Fruit fly (Drosophila melanogaster) whole organism, prepupa: ENCODE results near the gene CG12470.
A peak's percentile ranks its signal among the peaks of the same experiment; 100 is the strongest.

Experiments
- Blimp-1 ChIP-seq: fragments of 200-800 bp; sonication (Bioruptor generic); optimal IDR thresholded peaks from 3 replicates; lab custom pipeline; 2017; ENCODE audit warnings: missing biosample characterization, missing genetic modification characterization, mild to moderate bottlenecking, moderate library complexity, missing genetic modification reagents
- CG10669 ChIP-seq: fragments of 200-800 bp; sonication (Bioruptor generic); optimal IDR thresholded peaks from 3 replicates; lab custom pipeline; 2018; ENCODE audit warnings: missing biosample characterization, mild to moderate bottlenecking, missing genetic modification characterization, moderate library complexity
- CG11762 ChIP-seq: fragments of 200-800 bp; sonication (Bioruptor generic); optimal IDR thresholded peaks from 3 replicates; lab custom pipeline; 2016; ENCODE audit warnings: missing biosample characterization, missing genetic modification characterization; ENCODE audit not compliant: insufficient read depth
- CG15336 ChIP-seq: fragments of 200-800 bp; sonication (Bioruptor generic); IDR thresholded peaks from 2 replicates; pipeline ENCODE4 v1.3.6; 2022; ENCODE audit warnings: missing biosample characterization, missing genetic modification characterization
- CG1621 ChIP-seq: fragments of 200-800 bp; sonication (Bioruptor generic); optimal IDR thresholded peaks from 3 replicates; lab custom pipeline; 2018; ENCODE audit warnings: missing biosample characterization, mild to moderate bottlenecking, missing genetic modification characterization
- CG16779 ChIP-seq: fragments of 200-800 bp; sonication (Bioruptor generic); optimal IDR thresholded peaks from 3 replicates; lab custom pipeline; 2017; ENCODE audit warnings: missing biosample characterization, mild to moderate bottlenecking, missing genetic modification characterization
- CG3032 ChIP-seq: fragments of 200-800 bp; optimal IDR thresholded peaks from 2 replicates; lab custom pipeline; 2019; ENCODE audit warnings: missing biosample characterization, mild to moderate bottlenecking, missing genetic modification characterization, moderate library complexity
- CG31627 ChIP-seq: fragments of 200-800 bp; sonication (Bioruptor generic); optimal IDR thresholded peaks from 3 replicates; lab custom pipeline; 2016; ENCODE audit warnings: missing biosample characterization, missing genetic modification characterization
- CG34406 ChIP-seq: fragments of 200-800 bp; sonication (Bioruptor generic); optimal IDR thresholded peaks from 3 replicates; lab custom pipeline; 2016; ENCODE audit warnings: missing biosample characterization, missing genetic modification characterization
- CG4318 ChIP-seq: fragments of 200-800 bp; sonication (Bioruptor generic); optimal IDR thresholded peaks from 3 replicates; lab custom pipeline; 2017; ENCODE audit warnings: missing biosample characterization, mild to moderate bottlenecking, missing genetic modification characterization
- CG6163 ChIP-seq: fragments of 200-800 bp; sonication (Bioruptor generic); IDR thresholded peaks from 3 replicates; pipeline ENCODE4 v1.3.6; 2022; ENCODE audit warnings: missing biosample characterization, missing genetic modification characterization
- CG6276 ChIP-seq: fragments of 200-800 bp; sonication (Bioruptor generic); optimal IDR thresholded peaks from 2 replicates; lab custom pipeline; 2017; ENCODE audit warnings: missing biosample characterization, mild to moderate bottlenecking, missing genetic modification characterization
- CG6792 ChIP-seq: fragments of 200-800 bp; sonication (Bioruptor generic); optimal IDR thresholded peaks from 3 replicates; lab custom pipeline; 2016; ENCODE audit warnings: missing biosample characterization, missing genetic modification characterization
- CG6808 ChIP-seq: fragments of 200-800 bp; sonication (Bioruptor generic); optimal IDR thresholded peaks from 3 replicates; lab custom pipeline; 2017; ENCODE audit warnings: missing biosample characterization, missing genetic modification characterization, mild to moderate bottlenecking, moderate library complexity, missing genetic modification reagents
- CG6854 ChIP-seq: fragments of 200-800 bp; sonication (Bioruptor generic); optimal IDR thresholded peaks from 2 replicates; lab custom pipeline; 2017; ENCODE audit warnings: missing biosample characterization, mild to moderate bottlenecking, missing genetic modification characterization
- CG7368 ChIP-seq: fragments of 200-800 bp; sonication (Bioruptor generic); optimal IDR thresholded peaks from 3 replicates; lab custom pipeline; 2016; ENCODE audit warnings: missing biosample characterization, missing genetic modification characterization
- CG8119 ChIP-seq: fragments of 200-800 bp; sonication (Bioruptor generic); IDR thresholded peaks from 3 replicates; pipeline ENCODE4 v1.3.6; 2022; ENCODE audit warnings: missing biosample characterization, missing genetic modification characterization
- CG8319 ChIP-seq: fragments of 200-800 bp; sonication (Bioruptor generic); optimal IDR thresholded peaks from 3 replicates; lab custom pipeline; 2016; ENCODE audit warnings: missing biosample characterization, missing genetic modification characterization
- CG9139 ChIP-seq: fragments of 200-800 bp; sonication (Bioruptor generic); optimal IDR thresholded peaks from 3 replicates; lab custom pipeline; 2017; ENCODE audit warnings: missing biosample characterization, mild to moderate bottlenecking, missing genetic modification characterization
- Eip78C ChIP-seq: fragments of 200-800 bp; sonication (Bioruptor generic); peaks from one replicate; lab custom pipeline; 2016; ENCODE audit warnings: missing biosample characterization, missing genetic modification characterization
- Eip93F ChIP-seq: fragments of 200-800 bp; sonication (Bioruptor generic); optimal IDR thresholded peaks from 2 replicates; lab custom pipeline; 2016; ENCODE audit warnings: missing biosample characterization, mild to moderate bottlenecking, missing genetic modification characterization
- Ets21C ChIP-seq: fragments of 200-800 bp; sonication (Bioruptor generic); optimal IDR thresholded peaks from 3 replicates; lab custom pipeline; 2016; ENCODE audit warnings: missing biosample characterization, missing genetic modification characterization
- Ets96B ChIP-seq: fragments of 200-800 bp; optimal IDR thresholded peaks from 2 replicates; lab custom pipeline; 2019; ENCODE audit warnings: missing biosample characterization, mild to moderate bottlenecking, missing genetic modification characterization, moderate library complexity
- Hr39 ChIP-seq: fragments of 200-800 bp; sonication (Bioruptor generic); optimal IDR thresholded peaks from 2 replicates; lab custom pipeline; 2016; ENCODE audit warnings: missing biosample characterization, missing genetic modification characterization
- Hr4 ChIP-seq: fragments of 200-800 bp; sonication (Bioruptor generic); optimal IDR thresholded peaks from 3 replicates; lab custom pipeline; 2016; ENCODE audit warnings: missing biosample characterization, missing genetic modification characterization
- Lpt ChIP-seq: fragments of 200-800 bp; sonication (Bioruptor generic); optimal IDR thresholded peaks from 3 replicates; lab custom pipeline; 2016; ENCODE audit warnings: missing biosample characterization, missing genetic modification characterization
- OdsH ChIP-seq: fragments of 200-800 bp; sonication (Bioruptor generic); optimal IDR thresholded peaks from 3 replicates; lab custom pipeline; 2016; ENCODE audit warnings: missing biosample characterization, missing genetic modification characterization
- Smox ChIP-seq: fragments of 200-800 bp; sonication (Bioruptor generic); optimal IDR thresholded peaks from 3 replicates; lab custom pipeline; 2016; ENCODE audit warnings: missing biosample characterization, missing genetic modification characterization
- Sox15 ChIP-seq: fragments of 200-800 bp; sonication (Bioruptor generic); optimal IDR thresholded peaks from 3 replicates; lab custom pipeline; 2016; ENCODE audit warnings: missing biosample characterization, missing genetic modification characterization
- achi ChIP-seq: fragments of 200-800 bp; sonication (Bioruptor generic); optimal IDR thresholded peaks from 3 replicates; lab custom pipeline; 2016; ENCODE audit warnings: missing biosample characterization, missing genetic modification characterization
- dac ChIP-seq: fragments of 200-800 bp; sonication (Bioruptor generic); optimal IDR thresholded peaks from 2 replicates; lab custom pipeline; 2017; ENCODE audit warnings: missing biosample characterization, mild to moderate bottlenecking, missing genetic modification characterization
- fd59A ChIP-seq: fragments of 200-800 bp; sonication (Bioruptor generic); optimal IDR thresholded peaks from 2 replicates; lab custom pipeline; 2017; ENCODE audit warnings: missing biosample characterization, mild to moderate bottlenecking, missing genetic modification characterization, missing genetic modification reagents
- fd85E ChIP-seq: fragments of 200-800 bp; sonication (Bioruptor generic); optimal IDR thresholded peaks from 3 replicates; lab custom pipeline; 2016; ENCODE audit warnings: missing biosample characterization, missing genetic modification characterization
- fkh ChIP-seq: fragments of 200-800 bp; sonication (Bioruptor generic); optimal IDR thresholded peaks from 3 replicates; lab custom pipeline; 2017; ENCODE audit warnings: missing biosample characterization, mild to moderate bottlenecking, missing genetic modification characterization, moderate library complexity
- lz ChIP-seq: fragments of 200-800 bp; sonication (Bioruptor generic); optimal IDR thresholded peaks from 3 replicates; lab custom pipeline; 2016; ENCODE audit warnings: missing biosample characterization, missing genetic modification characterization
- net ChIP-seq: fragments of 200-800 bp; sonication (Bioruptor generic); optimal IDR thresholded peaks from 3 replicates; lab custom pipeline; 2016; ENCODE audit warnings: missing biosample characterization, missing genetic modification characterization
- pdm3 ChIP-seq: fragments of 200-800 bp; sonication (Bioruptor generic); optimal IDR thresholded peaks from 3 replicates; lab custom pipeline; 2016; ENCODE audit warnings: missing biosample characterization, missing genetic modification characterization
- salr ChIP-seq, 2 experiments: fragments of 200-800 bp; sonication (Bioruptor generic); optimal IDR thresholded peaks; 3 replicates each; lab custom pipeline; 2016 to 2018; ENCODE audit warnings: missing biosample characterization in 2 of 2, missing genetic modification characterization in 2 of 2, mild to moderate bottlenecking in 1 of 2
- spab ChIP-seq: fragments of 200-800 bp; sonication (Bioruptor generic); optimal IDR thresholded peaks from 2 replicates; lab custom pipeline; 2017; ENCODE audit warnings: missing biosample characterization, mild to moderate bottlenecking, missing genetic modification characterization, missing genetic modification reagents
- ss ChIP-seq, 2 experiments: fragments of 200-800 bp; sonication (Bioruptor generic); optimal IDR thresholded peaks; 2 replicates in 1 of 2; 3 replicates in 1 of 2; lab custom pipeline; 2017 to 2018; ENCODE audit warnings: mild to moderate bottlenecking in 2 of 2, missing biosample characterization in 2 of 2, missing genetic modification characterization in 2 of 2, moderate library complexity in 1 of 2
- svp ChIP-seq: fragments of 200-800 bp; sonication (Bioruptor generic); peaks from one replicate; lab custom pipeline; 2016; ENCODE audit warnings: missing biosample characterization, missing genetic modification characterization
- topi ChIP-seq: fragments of 200-800 bp; sonication (Bioruptor generic); optimal IDR thresholded peaks from 3 replicates; lab custom pipeline; 2016; ENCODE audit warnings: missing biosample characterization, missing genetic modification characterization
- vri ChIP-seq: fragments of 200-800 bp; sonication (Bioruptor generic); optimal IDR thresholded peaks from 3 replicates; lab custom pipeline; 2016; ENCODE audit warnings: missing biosample characterization, mild to moderate bottlenecking, missing genetic modification characterization

Gene CG12470

dm6 chrX:263728-264344 lies 43.6 kb upstream of the CG12470 start, which contains the start of gene CG13377 (continued):
- TF ChIP-seq Lpt (GFP tag; lab: Kevin White, UChicago) (peak; percentile 23), net (GFP tag; lab: Kevin White, UChicago) (peak; percentile 23), CG8119 (GFP tag; lab: Robert Waterston, UW) (peak; percentile 64; the same call in 2 of the 3 replicates), CG6854 (GFP tag; lab: Kevin White, UChicago) (no peak), CG6792 (GFP tag; lab: Kevin White, UChicago) (no peak), CG34406 (GFP tag; lab: Kevin White, UChicago) (no peak), CG3032 (peak; percentile 25), Eip93F (GFP tag; lab: Kevin White, UChicago) (no peak), CG1621 (tag; lab: Kevin White, UChicago) (no peak), CG11762 (GFP tag; lab: Kevin White, UChicago) (no peak), CG31627 (GFP tag; lab: Kevin White, UChicago) (peak; percentile 23), Ets21C (GFP tag; lab: Kevin White, UChicago) (no peak), Hr4 (GFP tag; lab: Kevin White, UChicago) (peak; percentile 32), fkh (no peak), spab (GFP tag; lab: Kevin White, UChicago) (no peak), CG15336 (GFP tag; lab: Robert Waterston, UW) (peak; percentile 37), CG6808 (GFP tag; lab: Kevin White, UChicago) (peak; percentile 19), ss (GFP tag; optimal IDR thresholded peaks at IDR 0.05; lab: Kevin White, UChicago) (peak in 1 of 2 experiments; percentile 17), CG16779 (tag; lab: Kevin White, UChicago) (no peak), pdm3 (peak; percentile 33), CG4318 (GFP tag; lab: Kevin White, UChicago) (peak; percentile 4), achi (peak; percentile 51)

DNA sequence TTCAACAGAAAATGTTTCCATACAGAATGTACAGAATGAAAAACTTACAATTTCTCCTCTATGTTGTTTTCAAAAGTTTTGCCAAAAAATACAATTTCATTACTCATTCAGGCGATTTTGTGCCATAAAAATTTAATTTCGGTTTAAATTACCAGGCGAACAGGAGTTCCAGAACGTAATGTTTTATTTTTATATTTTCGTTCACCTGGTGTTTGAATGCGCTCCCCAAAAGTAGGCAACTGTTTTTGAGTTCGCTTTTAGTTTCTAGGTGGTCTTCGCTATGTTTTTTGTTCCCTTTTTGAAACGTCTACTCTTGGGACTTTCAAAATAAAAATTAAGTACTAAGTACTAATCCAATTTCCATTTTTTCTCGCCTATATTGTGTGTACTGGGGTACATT lies 41.8 kb upstream of the CG12470 start:
- TF ChIP-seq spab (GFP tag; lab: Kevin White, UChicago) (no peak), Sox15 (GFP tag; lab: Kevin White, UChicago) (no peak), ss (GFP tag; optimal IDR thresholded peaks at IDR 0.05; lab: Kevin White, UChicago) (no peak), Eip78C (GFP tag; lab: Kevin White, UChicago) (peak; percentile 39), fd85E (GFP tag; lab: Kevin White, UChicago) (no peak), Hr39 (GFP tag; lab: Kevin White, UChicago) (no peak), salr (GFP tag; optimal IDR thresholded peaks at IDR 0.05; lab: Kevin White, UChicago) (no peak), pdm3 (no peak), fd59A (GFP tag; lab: Kevin White, UChicago) (no peak)

dm6 chrX:266978-267439 lies 40.5 kb upstream of the CG12470 start, which contains the start of gene CG13376:
Gene CG13376 (minus strand): TSS chrX:267028.
- no peak for TF ChIP-seq CG10669 (GFP tag; lab: Kevin White, UChicago)
- TF ChIP-seq CG15336 (GFP tag; lab: Robert Waterston, UW), result peak; percentile 66
- TF ChIP-seq CG16779 (tag; lab: Kevin White, UChicago), result no peak
- no peak for TF ChIP-seq Blimp-1
- TF ChIP-seq pdm3, result no peak
- no peak for TF ChIP-seq Ets96B (tag; lab: Kevin White, UChicago)
- TF ChIP-seq Ets21C (GFP tag; lab: Kevin White, UChicago), result no peak
- no peak for TF ChIP-seq CG1621 (tag; lab: Kevin White, UChicago)
- TF ChIP-seq spab (GFP tag; lab: Kevin White, UChicago), result no peak
- no peak for TF ChIP-seq OdsH (GFP tag; lab: Kevin White, UChicago)
- no peak for TF ChIP-seq svp (GFP tag; lab: Kevin White, UChicago)
- TF ChIP-seq CG6163 (GFP tag; lab: Robert Waterston, UW), result no peak
- no peak for TF ChIP-seq Eip93F (GFP tag; lab: Kevin White, UChicago)
- no peak for TF ChIP-seq CG11762 (GFP tag; lab: Kevin White, UChicago)
- no peak for TF ChIP-seq CG3032
- TF ChIP-seq Smox (GFP tag; lab: Kevin White, UChicago), result no peak
- TF ChIP-seq CG6276, result peak; percentile 35
- TF ChIP-seq CG6792 (GFP tag; lab: Kevin White, UChicago), result no peak
- no peak for TF ChIP-seq dac (GFP tag; lab: Kevin White, UChicago)
- TF ChIP-seq vri, result no peak
- TF ChIP-seq CG31627 (GFP tag; lab: Kevin White, UChicago), result no peak
- no peak for TF ChIP-seq CG7368 (GFP tag; lab: Kevin White, UChicago)
- TF ChIP-seq CG4318 (GFP tag; lab: Kevin White, UChicago), result peak; percentile 12
- no peak for TF ChIP-seq CG8319 (GFP tag; lab: Kevin White, UChicago)
- TF ChIP-seq lz (GFP tag; lab: Kevin White, UChicago), result no peak
- TF ChIP-seq Eip78C (GFP tag; lab: Kevin White, UChicago), result peak; percentile 49
- no peak for TF ChIP-seq fd85E (GFP tag; lab: Kevin White, UChicago)
- no peak for TF ChIP-seq achi
- TF ChIP-seq net (GFP tag; lab: Kevin White, UChicago), result no peak
- peak; percentile 54; the same call in 1 of the 3 replicates for TF ChIP-seq CG8119 (GFP tag; lab: Robert Waterston, UW)
- no peak for TF ChIP-seq CG9139 (GFP tag; lab: Kevin White, UChicago)
- peak; percentile 43 for TF ChIP-seq Lpt (GFP tag; lab: Kevin White, UChicago)
- TF ChIP-seq topi, result no peak
- no peak for TF ChIP-seq fkh
